Fruit fly (Drosophila melanogaster) whole organism, embryonic: Measurements from ENCODE around the gene Tnpo.

Source experiments
- Bdp1 ChIP-seq: fragments of 200-800 bp; sonication (Bioruptor generic); optimal IDR thresholded peaks from 3 replicates; lab custom pipeline; 2016; ENCODE audit warnings: missing biosample characterization, missing genetic modification characterization
- BtbVII ChIP-seq: fragments of 200-800 bp; sonication (Bioruptor generic); optimal IDR thresholded peaks from 3 replicates; lab custom pipeline; 2017; ENCODE audit warnings: missing biosample characterization, mild to moderate bottlenecking, missing genetic modification characterization
- CG10462 ChIP-seq: fragments of 200-800 bp; sonication (Bioruptor generic); optimal IDR thresholded peaks from 2 replicates; lab custom pipeline; 2016; ENCODE audit warnings: missing biosample characterization, missing genetic modification characterization
- CG10654 ChIP-seq: fragments of 200-800 bp; sonication (Bioruptor generic); optimal IDR thresholded peaks from 2 replicates; lab custom pipeline; 2016; ENCODE audit warnings: missing biosample characterization, missing genetic modification characterization
- CG12391 ChIP-seq: fragments of 200-800 bp; sonication (Bioruptor generic); optimal IDR thresholded peaks from 3 replicates; lab custom pipeline; 2018; ENCODE audit warnings: missing biosample characterization, mild to moderate bottlenecking, missing genetic modification characterization, moderate library complexity
- CG14667 ChIP-seq: fragments of 200-800 bp; sonication (Bioruptor generic); IDR thresholded peaks from 2 replicates; pipeline ENCODE4 v1.3.6; 2022; ENCODE audit warnings: missing biosample characterization, missing genetic modification characterization
- CG1603 ChIP-seq: fragments of 200-800 bp; sonication (Bioruptor generic); optimal IDR thresholded peaks from 2 replicates; lab custom pipeline; 2019; ENCODE audit warnings: missing biosample characterization, mild to moderate bottlenecking, missing genetic modification characterization, moderate library complexity
- CG16813 ChIP-seq: fragments of 200-800 bp; sonication (Bioruptor generic); IDR thresholded peaks from 3 replicates; pipeline ENCODE4 v1.3.6; 2022; ENCODE audit warnings: missing biosample characterization, missing genetic modification characterization; ENCODE audit not compliant: partially characterized antibody
- CG17612 ChIP-seq: fragments of 200-800 bp; sonication (Bioruptor generic); IDR thresholded peaks from 2 replicates; pipeline ENCODE4 v1.3.6; 2022; ENCODE audit warnings: missing biosample characterization, missing genetic modification characterization
- CG18011 ChIP-seq: fragments of 200-800 bp; sonication (Bioruptor generic); optimal IDR thresholded peaks from 2 replicates; lab custom pipeline; 2017; ENCODE audit warnings: missing biosample characterization, missing genetic modification characterization, mild to moderate bottlenecking, moderate library complexity, missing genotype
- CG30431 ChIP-seq: fragments of 200-800 bp; sonication (Bioruptor generic); optimal IDR thresholded peaks from 2 replicates; lab custom pipeline; 2017; ENCODE audit warnings: missing biosample characterization, missing genetic modification characterization
- CG31224 ChIP-seq: fragments of 200-800 bp; sonication (Bioruptor generic); IDR thresholded peaks from 2 replicates; pipeline ENCODE4 v1.3.6; 2022; ENCODE audit warnings: missing biosample characterization, missing genetic modification characterization
- CG34376 ChIP-seq: fragments of 200-800 bp; sonication (Bioruptor generic); optimal IDR thresholded peaks from 2 replicates; lab custom pipeline; 2018; ENCODE audit warnings: missing biosample characterization, mild to moderate bottlenecking, missing genetic modification characterization
- CG4424 ChIP-seq: fragments of 200-800 bp; sonication (Bioruptor generic); optimal IDR thresholded peaks from 3 replicates; lab custom pipeline; 2016; ENCODE audit warnings: missing biosample characterization, missing genetic modification characterization
- CG4617 ChIP-seq: fragments of 200-800 bp; sonication (Bioruptor generic); optimal IDR thresholded peaks from 3 replicates; lab custom pipeline; 2016; ENCODE audit warnings: missing biosample characterization, missing genetic modification characterization, borderline replicate concordance
- CG6254 ChIP-seq: fragments of 200-800 bp; sonication (Bioruptor generic); optimal IDR thresholded peaks from 3 replicates; lab custom pipeline; 2017; ENCODE audit warnings: mild to moderate bottlenecking, missing biosample characterization, missing genetic modification reagents, missing genetic modification characterization
- CG6765 ChIP-seq: fragments of 200-800 bp; sonication (Bioruptor generic); optimal IDR thresholded peaks from 3 replicates; lab custom pipeline; 2017; ENCODE audit warnings: missing biosample characterization, mild to moderate bottlenecking, missing genetic modification characterization
- CG7987 ChIP-seq: fragments of 200-800 bp; sonication (Bioruptor generic); optimal IDR thresholded peaks from 2 replicates; lab custom pipeline; 2018; ENCODE audit warnings: missing biosample characterization, mild to moderate bottlenecking, missing genetic modification characterization, moderate library complexity
- CG9876 ChIP-seq: fragments of 200-800 bp; sonication (Bioruptor generic); optimal IDR thresholded peaks from 2 replicates; lab custom pipeline; 2016; ENCODE audit warnings: missing biosample characterization, missing genetic modification characterization
- CrebB ChIP-seq: fragments of 200-800 bp; sonication (Bioruptor generic); optimal IDR thresholded peaks from 3 replicates; lab custom pipeline; 2018; ENCODE audit warnings: missing biosample characterization, mild to moderate bottlenecking, missing genetic modification characterization
- Dip2 ChIP-seq: fragments of 200-800 bp; sonication (Bioruptor generic); IDR thresholded peaks from 2 replicates; pipeline ENCODE4 v1.3.6; 2022; ENCODE audit warnings: missing biosample characterization, missing genetic modification characterization
- GATAe ChIP-seq: fragments of 200-800 bp; sonication (Bioruptor generic); conservative IDR thresholded peaks from 2 replicates; pipeline ENCODE4 v1.3.6; 2022; ENCODE audit warnings: missing biosample characterization, missing genetic modification characterization
- Hr39 ChIP-seq: fragments of >200 bp; optimal IDR thresholded peaks from 2 replicates; lab custom pipeline; 2017
- Lpt ChIP-seq: fragments of >200 bp; optimal IDR thresholded peaks from 2 replicates; lab custom pipeline; 2018; ENCODE audit warnings: missing biosample characterization, missing genetic modification characterization
- NFAT ChIP-seq: fragments of 200-800 bp; sonication (Bioruptor generic); IDR thresholded peaks from 2 replicates; pipeline ENCODE4 v1.3.6; 2022; ENCODE audit warnings: missing biosample characterization, missing genetic modification characterization
- Nf-YA ChIP-seq: fragments of 200-800 bp; sonication (Bioruptor generic); IDR thresholded peaks from 2 replicates; pipeline ENCODE4 v1.3.6; 2022; ENCODE audit warnings: missing biosample characterization, missing genetic modification characterization
- Nf-YB ChIP-seq: fragments of 200-800 bp; sonication (Bioruptor generic); optimal IDR thresholded peaks from 3 replicates; lab custom pipeline; 2019; ENCODE audit warnings: missing biosample characterization, mild to moderate bottlenecking, missing genetic modification characterization, moderate library complexity
- Pdp1 ChIP-seq, 2 experiments: fragments of 200-800 bp; sonication (Bioruptor generic); optimal IDR thresholded peaks; 3 replicates each; lab custom pipeline; 2016; ENCODE audit warnings: missing biosample characterization in 2 of 2, missing genetic modification characterization in 2 of 2, mild to moderate bottlenecking in 1 of 2, moderate library complexity in 1 of 2
- Spps ChIP-seq: fragments of 200-800 bp; sonication (Bioruptor generic); optimal IDR thresholded peaks from 2 replicates; lab custom pipeline; 2018; ENCODE audit warnings: missing biosample characterization, mild to moderate bottlenecking, missing genetic modification characterization
- Usf ChIP-seq: fragments of 200-800 bp; sonication (Bioruptor generic); optimal IDR thresholded peaks from 2 replicates; lab custom pipeline; 2017; ENCODE audit warnings: missing genotype, missing biosample characterization, missing genetic modification characterization
- Xrp1 ChIP-seq: fragments of 200-800 bp; sonication (Bioruptor generic); IDR thresholded peaks from 2 replicates; pipeline ENCODE4 v1.3.6; 2022; ENCODE audit warnings: missing biosample characterization, missing genetic modification characterization
- YL-1 ChIP-seq: fragments of 200-800 bp; sonication (Bioruptor generic); optimal IDR thresholded peaks from 3 replicates; lab custom pipeline; 2017; ENCODE audit warnings: missing biosample characterization, mild to moderate bottlenecking, missing genetic modification characterization
- aop ChIP-seq: fragments of 200-800 bp; sonication (Bioruptor generic); IDR thresholded peaks from 2 replicates; pipeline ENCODE4 v1.3.6; 2022; ENCODE audit warnings: missing biosample characterization, missing genetic modification characterization
- ato ChIP-seq: fragments of 200-800 bp; sonication (Bioruptor generic); IDR thresholded peaks from 2 replicates; pipeline ENCODE4 v1.3.6; 2022; ENCODE audit warnings: missing biosample characterization, missing genetic modification characterization; ENCODE audit not compliant: partially characterized antibody
- az2 ChIP-seq: fragments of 200-800 bp; sonication (Bioruptor generic); optimal IDR thresholded peaks from 3 replicates; lab custom pipeline; 2016; ENCODE audit warnings: missing biosample characterization, missing genetic modification characterization
- dmrt99B ChIP-seq: fragments of 200-800 bp; sonication (Bioruptor generic); optimal IDR thresholded peaks from 2 replicates; lab custom pipeline; 2018; ENCODE audit warnings: missing biosample characterization, mild to moderate bottlenecking, missing genetic modification characterization, moderate library complexity
- dpn ChIP-seq, 2 experiments: fragments of 200-800 bp; sonication (Bioruptor generic); optimal IDR thresholded peaks; 3 replicates each; lab custom pipeline; 2016; ENCODE audit warnings: missing biosample characterization in 2 of 2, missing genetic modification characterization in 2 of 2
- eve ChIP-seq, 2 experiments: fragments of >200 bp; optimal IDR thresholded peaks; 2 replicates each; lab custom pipeline; 2017; ENCODE audit warnings: missing biosample characterization in 2 of 2, missing genetic modification characterization in 2 of 2
- fd96Cb ChIP-seq: fragments of 200-800 bp; sonication (Bioruptor generic); optimal IDR thresholded peaks from 2 replicates; lab custom pipeline; 2018; ENCODE audit warnings: missing biosample characterization, mild to moderate bottlenecking, missing genetic modification characterization, moderate library complexity
- ham ChIP-seq: fragments of 200-800 bp; sonication (Bioruptor generic); IDR thresholded peaks from 2 replicates; pipeline ENCODE4 v1.3.6; 2022; ENCODE audit warnings: missing biosample characterization, missing genetic modification characterization
- kni ChIP-seq: fragments of 200-800 bp; sonication (Bioruptor generic); optimal IDR thresholded peaks from 3 replicates; lab custom pipeline; 2017; ENCODE audit warnings: mild to moderate bottlenecking, missing biosample characterization, missing genetic modification reagents, missing genetic modification characterization
- mirr ChIP-seq: fragments of 200-800 bp; sonication (Bioruptor generic); optimal IDR thresholded peaks from 3 replicates; lab custom pipeline; 2018; ENCODE audit warnings: missing biosample characterization, mild to moderate bottlenecking, missing genetic modification characterization
- odd ChIP-seq: fragments of 200-800 bp; sonication (Bioruptor generic); optimal IDR thresholded peaks from 2 replicates; lab custom pipeline; 2017; ENCODE audit warnings: missing biosample characterization, mild to moderate bottlenecking, missing genetic modification characterization
- pros ChIP-seq: fragments of 200-800 bp; sonication (Bioruptor generic); optimal IDR thresholded peaks from 3 replicates; lab custom pipeline; 2019; ENCODE audit warnings: missing biosample characterization, mild to moderate bottlenecking, missing genetic modification characterization, moderate library complexity
- repo ChIP-seq: fragments of 200-800 bp; sonication (Bioruptor generic); optimal IDR thresholded peaks from 2 replicates; lab custom pipeline; 2016; ENCODE audit warnings: missing biosample characterization, missing genetic modification characterization
- row ChIP-seq: fragments of 200-800 bp; sonication (Bioruptor generic); IDR thresholded peaks from 3 replicates; pipeline ENCODE4 v1.3.6; 2022; ENCODE audit warnings: missing biosample characterization, missing genetic modification characterization
- seq ChIP-seq: fragments of 200-800 bp; sonication (Bioruptor generic); IDR thresholded peaks from 2 replicates; pipeline ENCODE4 v1.3.6; 2022; ENCODE audit warnings: missing biosample characterization, missing genetic modification characterization
- stwl ChIP-seq: fragments of 200-800 bp; sonication (Bioruptor generic); optimal IDR thresholded peaks from 3 replicates; lab custom pipeline; 2018; ENCODE audit warnings: missing biosample characterization, mild to moderate bottlenecking, missing genetic modification characterization, moderate library complexity
- tap ChIP-seq: fragments of 200-800 bp; optimal IDR thresholded peaks from 3 replicates; lab custom pipeline; 2019; ENCODE audit warnings: missing biosample characterization, mild to moderate bottlenecking, missing genetic modification characterization, moderate library complexity
- tll ChIP-seq, 2 experiments: fragments of 200-800 bp in 1 of 2; fragments of >200 bp in 1 of 2; sonication (Bioruptor generic) in 1 of 2; optimal IDR thresholded peaks; 2 replicates each; lab custom pipeline; 2017 to 2019; ENCODE audit warnings: missing biosample characterization in 2 of 2, missing genetic modification characterization in 2 of 2, mild to moderate bottlenecking in 1 of 2, moderate library complexity in 1 of 2
- ttk ChIP-seq: fragments of 200-800 bp; sonication (Bioruptor generic); IDR thresholded peaks from 2 replicates; pipeline ENCODE4 v2.1.2; 2022; ENCODE audit warnings: missing biosample characterization, missing genetic modification characterization

Gene Tnpo

DNA sequence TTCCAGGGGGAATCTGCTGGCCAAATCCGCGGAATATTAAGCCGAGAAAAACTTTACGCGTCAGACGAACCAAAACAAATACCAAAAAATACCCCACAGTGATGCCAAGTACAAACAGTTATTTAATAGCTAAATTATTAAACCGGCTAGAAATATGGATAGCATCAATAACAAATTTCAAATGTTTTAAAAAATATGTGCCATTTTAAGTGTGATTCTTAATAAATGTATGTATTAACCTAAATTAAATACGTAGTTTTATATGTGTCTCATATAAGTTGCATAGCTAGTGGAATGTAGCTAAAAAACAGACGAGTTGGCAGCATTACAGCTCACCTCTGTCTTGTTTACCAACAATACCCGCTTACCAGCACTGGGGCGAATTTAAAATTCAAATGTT is 11.5 kb upstream of the Tnpo start, which contains the start of gene CG10274 (continued):
- TF ChIP-seq eve (GFP tag; optimal IDR thresholded peaks at IDR 0.05; lab: Kevin White, UChicago) (no peak), CG6765 (GFP tag; lab: Kevin White, UChicago) (peak; percentile 43), CG30431 (GFP tag; lab: Kevin White, UChicago) (peak; percentile 16), odd (no peak), CG14667 (peak; percentile 39), CG4424 (peak; percentile 85), Hr39 (lab: Kevin White, UChicago) (no peak), kni (GFP tag; lab: Kevin White, UChicago) (no peak), Xrp1 (GFP tag; lab: Robert Waterston, UW) (peak; percentile 82), CG12391 (tag; lab: Kevin White, UChicago) (peak; percentile 89), CG1603 (tag; lab: Kevin White, UChicago) (no peak), GATAe (GFP tag; lab: Robert Waterston, UW) (no peak; the same call in 1 of the 2 replicates), CG34376 (GFP tag; lab: Kevin White, UChicago) (peak; percentile 41), row (GFP tag; lab: Robert Waterston, UW) (peak; percentile 97), Pdp1 (GFP tag; optimal IDR thresholded peaks at IDR 0.05; lab: Kevin White, UChicago) (peak in 1 of 2 experiments; percentile 67), dmrt99B (tag; lab: Kevin White, UChicago) (no peak), CG7987 (peak; percentile 1), CG31224 (GFP tag; lab: Robert Waterston, UW) (peak; percentile 35; the same call in 1 of the 2 replicates), CG10462 (GFP tag; lab: Kevin White, UChicago) (peak; percentile 62), az2 (peak; percentile 79), tap (tag; lab: Kevin White, UChicago) (no peak), CG6254 (no peak), Bdp1 (GFP tag; lab: Kevin White, UChicago) (peak; percentile 69), NFAT (GFP tag; lab: Robert Waterston, UW) (peak; percentile 59; the same call in 1 of the 2 replicates), CrebB (peak; percentile 38), fd96Cb (tag; lab: Kevin White, UChicago) (peak; percentile 65), CG18011 (GFP tag; lab: Kevin White, UChicago) (peak; percentile 59), aop (GFP tag; lab: Robert Waterston, UW) (no peak), Usf (GFP tag; lab: Kevin White, UChicago) (peak; percentile 47), Nf-YA (no peak), CG9876 (peak; percentile 56), Lpt (GFP tag; lab: Kevin White, UChicago) (no peak), seq (GFP tag; lab: Robert Waterston, UW) (no peak), Spps (peak; percentile 56), ttk (GFP tag; lab: Robert Waterston, UW) (peak; percentile 19; the same call in 1 of the 2 replicates), ato (GFP tag; lab: Robert Waterston, UW) (no peak), mirr (GFP tag; lab: Kevin White, UChicago) (no peak), stwl (tag; lab: Kevin White, UChicago) (peak; percentile 90), CG16813 (no peak), dpn (GFP tag; optimal IDR thresholded peaks at IDR 0.05; lab: Kevin White, UChicago) (peak; percentile 72 to 81), CG17612 (GFP tag; lab: Robert Waterston, UW) (no peak), pros (GFP tag; lab: Kevin White, UChicago) (no peak), Dip2 (GFP tag; lab: Robert Waterston, UW) (no peak), BtbVII (GFP tag; lab: Kevin White, UChicago) (no peak), repo (GFP tag; lab: Kevin White, UChicago) (peak; percentile 40), tll (GFP tag; optimal IDR thresholded peaks at IDR 0.05; lab: Kevin White, UChicago) (peak in 1 of 2 experiments; percentile 44), CG4617 (peak; percentile 84), YL-1 (peak; percentile 65), ham (GFP tag; lab: Robert Waterston, UW) (no peak), Nf-YB (GFP tag; lab: Kevin White, UChicago) (peak; percentile 46), CG10654 (GFP tag; lab: Kevin White, UChicago) (peak; percentile 68)
